Fruit fly (Drosophila melanogaster): ENCODE measurements around the gene Loxl1.

- TF ChIP-seq CG17361 (GFP tag; IDR thresholded peaks at IDR 0.05) (no peak; the same call in 2 of the 3 replicates), inv (GFP tag; IDR thresholded peaks at IDR 0.05; ENCODE audit: partially characterized antibody) (peak; percentile 35; the same call in 1 of the 2 replicates), CG6254 (GFP tag; optimal IDR thresholded peaks at IDR 0.05) (no peak), vnd (GFP tag; IDR thresholded peaks at IDR 0.05; ENCODE audit: partially characterized antibody) (no peak), CG12391 (tag; optimal IDR thresholded peaks at IDR 0.05) (no peak), Dfd (GFP tag; optimal IDR thresholded peaks at IDR 0.05) (no peak), sna (GFP tag; IDR thresholded peaks at IDR 0.05; ENCODE audit: partially characterized antibody) (no peak; the same call in 1 of the 2 replicates), ara (GFP tag; IDR thresholded peaks at IDR 0.05) (no peak), unpg (GFP tag; optimal IDR thresholded peaks at IDR 0.05) (no peak), CG17385 (GFP tag; optimal IDR thresholded peaks at IDR 0.05) (no peak), gfzf (GFP tag; optimal IDR thresholded peaks at IDR 0.05) (no peak), CG15696 (tag; optimal IDR thresholded peaks at IDR 0.05) (no peak), Adf1 (GFP tag; IDR thresholded peaks at IDR 0.05) (no peak)
These were observed 1.6 kb downstream of the Loxl1 start for dm6 chr3R:31457997-31458467.
